Worm (Caenorhabditis elegans) whole organism, L4 larva: ENCODE data around the gene fip-2.

Source experiments
- ZK546.5 ChIP-seq, 2 experiments: sonication (generic microtip); optimal IDR thresholded peaks; 2 replicates each; lab custom pipeline; 2017; ENCODE audit warnings: missing biosample characterization in 2 of 2, missing genetic modification characterization in 2 of 2
- dpl-1 ChIP-seq: fragments of 150-350 bp; optimal IDR thresholded peaks from 2 replicates; lab custom pipeline; 2014; ENCODE audit warnings: missing biosample characterization, missing genetic modification reagents, missing genetic modification characterization
- egl-27 ChIP-seq: sonication (generic microtip); optimal IDR thresholded peaks from 3 replicates; lab custom pipeline; 2017; ENCODE audit warnings: missing biosample characterization, missing genetic modification reagents, missing genetic modification characterization
- lsy-2 ChIP-seq, 2 experiments: fragments of 150-350 bp in 1 of 2; sonication (generic microtip) in 1 of 2; optimal IDR thresholded peaks; 2 replicates each; lab custom pipeline; 2014 to 2017; ENCODE audit warnings: missing biosample characterization in 2 of 2, missing genetic modification characterization in 2 of 2
- nhr-76 ChIP-seq: fragments of 150-350 bp; optimal IDR thresholded peaks from 2 replicates; lab custom pipeline; 2014; ENCODE audit warnings: missing biosample characterization, missing genetic modification characterization
- pha-4 ChIP-seq, 2 experiments: fragments of 150-350 bp in 1 of 2; fragments of 200-800 bp in 1 of 2; sonication (Bioruptor generic) in 1 of 2; IDR thresholded peaks in 1 of 2; optimal IDR thresholded peaks in 1 of 2; 2 replicates each; pipeline versions ENCODE4 v1.3.6 to Lab custom; 2014 to 2022; ENCODE audit warnings: missing genetic modification characterization in 2 of 2, missing genetic modification reagents in 2 of 2, missing biosample characterization in 1 of 2, missing compliant biosample characterization in 1 of 2
- skn-1 ChIP-seq: fragments of 150-350 bp; optimal IDR thresholded peaks from 2 replicates; lab custom pipeline; 2014; ENCODE audit warnings: missing biosample characterization, missing genetic modification characterization
- unc-62 ChIP-seq, 3 experiments: fragments of 150-350 bp in 1 of 3; sonication (generic microtip); optimal IDR thresholded peaks in 2 of 3; peaks in 1 of 3; 1 replicate in 1 of 3; 2 replicates in 2 of 3; lab custom pipeline; 2014 to 2017; ENCODE audit warnings: missing biosample characterization in 3 of 3, missing genetic modification characterization in 3 of 3, missing genetic modification reagents in 3 of 3, missing genotype in 1 of 3

DNA sequence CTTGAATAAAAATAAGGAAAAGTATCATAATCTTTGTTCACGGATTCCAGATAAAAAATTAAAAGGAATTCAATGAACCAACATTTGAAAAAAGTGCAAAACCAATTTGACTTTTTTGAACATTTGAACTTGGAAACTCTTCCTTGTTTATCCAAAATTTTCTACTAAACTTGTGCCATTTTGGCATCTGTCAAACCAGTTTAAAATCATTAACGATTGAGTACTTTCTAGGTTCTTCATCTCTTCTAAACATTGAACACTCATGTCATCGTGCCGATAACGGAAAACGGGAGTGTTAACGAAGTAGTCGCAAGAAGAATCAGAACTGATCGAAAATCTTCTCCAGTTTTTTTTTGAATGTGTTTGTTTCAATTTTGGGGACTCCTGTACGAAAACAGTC lies 16.5 kb downstream of the fip-2 start:
- TF ChIP-seq ZK546.5 (tag; optimal IDR thresholded peaks at IDR 0.05; lab: Kevin White, UChicago) = no peak
- TF ChIP-seq pha-4 (GFP tag; IDR thresholded peaks at IDR 0.05; lab: Robert Waterston, UW) = no peak
- TF ChIP-seq pha-4 (tag; optimal IDR thresholded peaks at IDR 0.05; lab: Kevin White, UChicago) = no peak
- no peak for TF ChIP-seq lsy-2 (tag; optimal IDR thresholded peaks at IDR 0.05; lab: Kevin White, UChicago)
- TF ChIP-seq unc-62 (GFP tag; optimal IDR thresholded peaks at IDR 0.05 in 1 of 2; lab: Kevin White, UChicago) = no peak
- TF ChIP-seq unc-62 (tag; optimal IDR thresholded peaks at IDR 0.05; lab: Kevin White, UChicago) = no peak
- TF ChIP-seq skn-1 (tag; lab: Kevin White, UChicago) = no peak
- TF ChIP-seq nhr-76 (tag; lab: Kevin White, UChicago) = no peak
- TF ChIP-seq egl-27 (tag; lab: Kevin White, UChicago) = no peak
- TF ChIP-seq dpl-1 (GFP tag; lab: Kevin White, UChicago) = no peak
